Fruit fly (Drosophila melanogaster) whole organism: ENCODE data around the gene CG14313.

Experiments
- CG8478 ChIP-seq: fragments of >200 bp; optimal IDR thresholded peaks from 2 replicates; lab custom pipeline; 2018; ENCODE audit warnings: inconsistent platforms
- Dll ChIP-seq: fragments of >200 bp; optimal IDR thresholded peaks from 2 replicates; lab custom pipeline; 2017
- EcR ChIP-seq, 2 experiments: fragments of >200 bp; optimal IDR thresholded peaks; 2 replicates each; lab custom pipeline; 2017; ENCODE audit warnings: missing biosample characterization in 2 of 2, missing genetic modification characterization in 2 of 2, missing genetic modification reagents in 2 of 2
- pan ChIP-seq: fragments of >200 bp; optimal IDR thresholded peaks from 2 replicates; lab custom pipeline; 2017
- psq ChIP-seq: fragments of >200 bp; optimal IDR thresholded peaks from 2 replicates; lab custom pipeline; 2017
- usp ChIP-seq: fragments of >200 bp; optimal IDR thresholded peaks from 2 replicates; lab custom pipeline; 2017; ENCODE audit warnings: missing biosample characterization, missing genetic modification characterization, mixed read lengths

The CG14313 gene

DNA sequence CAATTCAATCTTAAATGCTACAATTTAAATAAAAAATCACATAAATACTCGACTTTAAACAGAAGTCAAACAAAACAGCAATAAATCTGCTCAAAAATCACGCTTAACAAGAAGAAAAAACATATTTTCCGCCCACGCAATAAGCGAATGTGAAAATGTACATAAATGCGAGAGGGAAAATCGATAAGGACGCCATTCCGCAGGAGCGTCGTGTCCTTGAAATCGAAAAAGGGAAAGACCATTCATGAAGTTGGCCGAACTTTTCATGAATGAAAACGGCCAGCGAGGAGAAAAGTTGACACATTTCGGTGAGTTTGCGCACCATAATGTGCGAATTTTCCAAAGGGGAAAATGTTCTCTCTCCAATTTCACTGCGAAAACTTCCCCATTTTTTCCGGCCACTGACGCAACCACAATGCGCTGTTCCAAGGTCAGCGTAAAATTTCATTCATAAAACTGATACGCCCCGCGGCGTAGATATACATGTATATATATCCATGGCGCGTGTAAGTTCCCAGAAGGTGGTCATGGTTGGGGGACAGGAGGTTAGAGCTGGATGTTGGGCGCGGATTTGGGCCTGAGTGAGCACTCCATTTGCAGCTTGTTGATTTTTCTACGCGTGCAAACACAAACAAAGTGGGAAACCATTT lies 31.5 kb downstream of the CG14313 start:
- no peak for TF ChIP-seq usp (GFP tag; lab: Kevin White, UChicago)
- no peak for TF ChIP-seq CG8478
- TF ChIP-seq Dll (lab: Kevin White, UChicago): no peak
- no peak for TF ChIP-seq psq (lab: Kevin White, UChicago)
- no peak for TF ChIP-seq pan (lab: Kevin White, UChicago)
- no peak for TF ChIP-seq EcR (GFP tag; optimal IDR thresholded peaks at IDR 0.05; lab: Kevin White, UChicago)

DNA sequence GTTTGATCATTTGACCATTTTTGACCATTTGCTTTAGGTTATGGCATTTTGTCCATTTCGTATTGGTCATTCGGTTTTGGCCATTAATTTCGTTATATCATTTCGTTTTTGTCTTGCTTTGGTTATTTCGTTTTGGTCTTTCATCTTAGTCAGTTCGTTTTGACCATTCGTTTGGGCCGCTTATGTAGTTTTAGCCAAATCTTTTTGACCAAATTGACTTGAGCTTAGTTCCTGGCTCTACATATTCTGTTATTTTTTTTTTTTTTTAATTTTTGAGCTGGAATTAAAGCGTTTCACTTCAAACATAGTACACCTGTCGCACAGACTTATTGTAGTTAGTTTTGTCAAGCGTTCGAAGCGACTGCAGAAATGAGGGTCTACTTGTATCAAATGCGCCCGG lies 33.4 kb downstream of the CG14313 start, which contains the start of gene CG14315:
TSS of gene CG14315 (plus strand) at position 301 of the 400 bp plus-strand sequence.
- no peak for TF ChIP-seq usp (GFP tag; lab: Kevin White, UChicago)
- TF ChIP-seq EcR (GFP tag; optimal IDR thresholded peaks at IDR 0.05; lab: Kevin White, UChicago): no peak
- TF ChIP-seq Dll (lab: Kevin White, UChicago): no peak
- no peak for TF ChIP-seq CG8478
- TF ChIP-seq pan (lab: Kevin White, UChicago): no peak
- no peak for TF ChIP-seq psq (lab: Kevin White, UChicago)

DNA sequence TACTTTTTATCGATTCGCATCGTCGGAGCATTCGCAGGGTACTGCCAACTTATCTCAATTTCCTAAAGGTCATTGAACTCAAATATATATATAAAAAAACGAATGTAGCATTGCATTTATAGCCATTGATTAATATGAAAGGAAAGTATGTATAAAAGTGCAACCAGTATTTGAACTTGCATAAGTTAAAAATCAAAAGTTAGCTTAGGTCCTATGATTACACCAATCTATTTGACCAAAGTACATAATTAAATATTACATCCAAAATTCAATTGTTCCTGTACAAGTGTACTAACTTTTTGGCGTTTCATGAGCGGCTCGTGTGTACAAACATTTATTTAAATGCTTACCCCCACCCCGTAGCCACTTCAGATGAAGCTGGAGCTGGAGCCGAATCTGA lies 34.3 kb downstream of the CG14313 start:
- TF ChIP-seq EcR (GFP tag; optimal IDR thresholded peaks at IDR 0.05; lab: Kevin White, UChicago) (no peak), pan (lab: Kevin White, UChicago) (no peak), CG8478 (no peak), usp (GFP tag; lab: Kevin White, UChicago) (no peak), psq (lab: Kevin White, UChicago) (no peak), Dll (lab: Kevin White, UChicago) (no peak)

DNA sequence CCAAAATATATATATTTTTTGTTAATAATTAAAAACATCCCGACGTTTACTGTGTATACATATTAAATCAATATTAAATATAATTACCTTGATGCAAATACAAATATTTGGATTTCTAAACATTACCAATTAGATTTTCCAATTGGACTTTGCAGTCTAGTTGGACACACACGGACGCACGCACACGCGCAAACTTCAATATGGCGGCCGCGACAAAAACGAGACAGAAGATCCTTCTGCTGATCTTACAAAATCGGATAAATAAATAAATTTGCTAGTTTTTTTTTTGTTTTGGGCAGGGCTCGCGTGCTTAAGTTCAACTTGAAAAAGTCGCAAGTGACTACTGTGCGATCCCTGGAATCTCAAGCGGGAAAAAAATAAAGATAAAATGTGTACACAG lies 35.2 kb downstream of the CG14313 start:
- TF ChIP-seq EcR (GFP tag; optimal IDR thresholded peaks at IDR 0.05; lab: Kevin White, UChicago): no peak
- no peak for TF ChIP-seq CG8478
- TF ChIP-seq psq (lab: Kevin White, UChicago): no peak
- TF ChIP-seq usp (GFP tag; lab: Kevin White, UChicago): no peak
- no peak for TF ChIP-seq pan (lab: Kevin White, UChicago)
- TF ChIP-seq Dll (lab: Kevin White, UChicago): no peak

DNA sequence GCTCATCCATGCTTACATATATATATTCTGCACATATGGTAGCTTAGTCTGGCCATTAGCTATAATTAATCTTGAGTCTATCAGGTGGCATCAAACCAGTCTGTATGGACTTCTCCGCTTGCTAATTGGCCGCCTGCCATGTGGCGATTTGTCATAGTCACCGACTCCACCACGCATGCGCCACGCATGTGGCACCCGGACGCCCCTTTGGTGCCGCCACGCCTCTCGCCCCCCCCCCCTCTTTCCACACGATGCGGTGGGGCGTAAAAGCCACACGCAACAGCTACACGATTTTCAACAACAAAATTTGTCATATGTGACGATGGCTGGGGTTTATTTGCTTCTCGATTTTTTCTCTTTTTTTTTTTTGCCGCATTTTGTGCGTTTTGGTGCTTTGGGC lies 38.1 kb downstream of the CG14313 start:
- TF ChIP-seq EcR (GFP tag; optimal IDR thresholded peaks at IDR 0.05; lab: Kevin White, UChicago): no peak
- TF ChIP-seq pan (lab: Kevin White, UChicago): no peak
- no peak for TF ChIP-seq psq (lab: Kevin White, UChicago)
- TF ChIP-seq Dll (lab: Kevin White, UChicago): no peak
- TF ChIP-seq CG8478: no peak
- TF ChIP-seq usp (GFP tag; lab: Kevin White, UChicago): no peak

DNA sequence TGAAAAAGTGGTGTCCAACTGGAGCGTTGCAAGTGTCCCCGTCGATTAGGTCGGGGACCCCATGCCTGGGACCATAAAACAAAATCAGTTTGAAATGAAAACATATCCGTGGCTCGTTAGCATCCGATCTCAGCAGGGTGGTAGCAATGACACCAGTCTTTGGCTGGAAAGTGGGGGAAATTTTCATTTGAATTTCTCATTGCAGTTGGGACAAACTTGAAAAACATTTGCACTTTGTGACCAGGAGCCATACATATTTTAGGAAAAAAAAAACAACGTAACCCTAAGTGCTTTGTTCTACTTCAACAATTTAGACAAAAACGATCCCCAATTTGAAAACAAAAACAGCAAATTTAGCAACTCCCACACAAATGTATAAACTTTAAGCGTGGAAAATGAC lies 39.9 kb downstream of the CG14313 start, which contains the start of gene CG14316:
TSS of gene CG14316 (plus strand) at position 301 of the 400 bp plus-strand sequence.
- no peak for TF ChIP-seq pan (lab: Kevin White, UChicago)
- no peak for TF ChIP-seq CG8478
- TF ChIP-seq psq (lab: Kevin White, UChicago): no peak
- TF ChIP-seq usp (GFP tag; lab: Kevin White, UChicago): no peak
- no peak for TF ChIP-seq EcR (GFP tag; optimal IDR thresholded peaks at IDR 0.05; lab: Kevin White, UChicago)
- no peak for TF ChIP-seq Dll (lab: Kevin White, UChicago)

DNA sequence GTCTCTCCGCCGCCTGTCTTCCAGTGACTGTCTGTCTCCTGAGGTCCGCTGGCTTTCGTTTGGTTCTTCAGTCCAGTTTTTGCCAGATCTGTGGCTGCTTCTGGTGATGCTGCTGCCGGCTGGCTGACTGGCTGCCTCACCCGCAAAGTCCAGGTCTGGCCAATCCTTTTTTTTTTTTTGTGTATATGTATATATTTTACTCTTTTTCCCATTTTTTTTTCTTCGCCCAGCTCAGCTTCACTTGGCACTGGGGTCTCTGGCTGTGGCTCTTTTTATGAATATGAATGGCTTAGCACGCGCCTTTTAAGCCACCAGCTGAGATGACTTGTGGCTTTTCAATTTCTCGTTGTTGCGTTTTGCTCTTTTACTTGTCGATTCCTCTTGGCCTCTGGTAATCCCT lies 45.1 kb downstream of the CG14313 start:
- TF ChIP-seq psq (lab: Kevin White, UChicago) (no peak), CG8478 (no peak), Dll (lab: Kevin White, UChicago) (no peak), usp (GFP tag; lab: Kevin White, UChicago) (no peak), pan (lab: Kevin White, UChicago) (no peak), EcR (GFP tag; optimal IDR thresholded peaks at IDR 0.05; lab: Kevin White, UChicago) (no peak)

DNA sequence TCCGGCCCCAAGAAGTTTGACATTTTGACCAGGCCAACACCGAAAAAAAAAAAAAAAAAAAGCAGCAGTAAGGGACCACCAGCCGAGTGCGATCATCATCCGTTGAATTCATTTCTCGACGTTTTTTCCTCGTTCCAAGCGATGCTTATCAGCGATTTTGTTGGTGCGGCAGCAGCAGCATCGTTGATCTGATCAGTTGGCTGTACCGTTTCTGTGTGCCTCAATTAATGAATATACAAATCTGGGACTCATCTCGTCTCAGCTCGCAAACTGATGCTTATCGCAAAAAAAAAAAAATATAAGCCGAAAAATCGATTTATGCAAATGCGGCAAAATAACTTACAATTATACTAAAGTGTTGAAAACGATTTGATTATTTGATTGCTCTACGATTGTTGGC lies 46.9 kb downstream of the CG14313 start:
- TF ChIP-seq EcR (GFP tag; optimal IDR thresholded peaks at IDR 0.05; lab: Kevin White, UChicago) (no peak), usp (GFP tag; lab: Kevin White, UChicago) (no peak), CG8478 (no peak), Dll (lab: Kevin White, UChicago) (no peak), psq (lab: Kevin White, UChicago) (no peak), pan (lab: Kevin White, UChicago) (no peak)
